Fruit fly (Drosophila melanogaster): ENCODE data around the gene CG7126.

CG7126 gene

dm6 chr3R:18297444-18298297 lies 5.0 kb downstream of the CG7126 start (continued):
- TF ChIP-seq hkb (optimal IDR thresholded peaks at IDR 0.05) (no peak), hkb (GFP tag; IDR thresholded peaks at IDR 0.05) (0 out of 2 replicates have a peak, but pooled peaks have one; percentile 7), btn (GFP tag; optimal IDR thresholded peaks at IDR 0.05) (no peak), CG12299 (tag; optimal IDR thresholded peaks at IDR 0.05) (no peak), CG31388 (GFP tag; optimal IDR thresholded peaks at IDR 0.05) (no peak), CG4282 (GFP tag; optimal IDR thresholded peaks at IDR 0.05) (no peak), CG18262 (tag; optimal IDR thresholded peaks at IDR 0.05) (peak; percentile 22), CG17361 (GFP tag; IDR thresholded peaks at IDR 0.05) (0 out of 3 replicates have a peak, but pooled peaks have one; percentile 16), Hr78 (GFP tag; optimal IDR thresholded peaks at IDR 0.05) (no peak), ATbp (GFP tag; optimal IDR thresholded peaks at IDR 0.05) (peak; percentile 13), CG4360 (GFP tag; IDR thresholded peaks at IDR 0.05) (0 out of 2 replicates have a peak, but pooled peaks have one; percentile 17), fd64A (GFP tag; optimal IDR thresholded peaks at IDR 0.05) (no peak), Tbp (GFP tag; optimal IDR thresholded peaks at IDR 0.05) (no peak), Med (GFP tag) (peak; percentile 70), CG31365 (tag; optimal IDR thresholded peaks at IDR 0.05) (no peak), vvl (GFP tag; IDR thresholded peaks at IDR 0.05) (peak; percentile 39; the same call in 1 of the 2 replicates), prd (optimal IDR thresholded peaks at IDR 0.05) (no peak), prd (GFP tag; IDR thresholded peaks at IDR 0.05) (peak; percentile 40; the same call in 1 of the 3 replicates), Ets65A (GFP tag) (peak; percentile 62), twi (tag; optimal IDR thresholded peaks at IDR 0.05) (peak; percentile 75), chinmo (GFP tag; IDR thresholded peaks at IDR 0.05; ENCODE audit: partially characterized antibody) (0 out of 4 replicates have a peak, but pooled peaks have one; percentile 5), ERR (GFP tag; optimal IDR thresholded peaks at IDR 0.05) (no peak), CG11695 (GFP tag; IDR thresholded peaks at IDR 0.05) (0 out of 3 replicates have a peak, but pooled peaks have one; percentile 12), eve (GFP tag; optimal IDR thresholded peaks at IDR 0.05) (peak in 1 of 2 experiments; percentile 23), gsb (GFP tag; IDR thresholded peaks at IDR 0.05) (0 out of 2 replicates have a peak, but pooled peaks have one; percentile 11), CG10979 (tag; optimal IDR thresholded peaks at IDR 0.05) (peak; percentile 4), Sox102F (GFP tag; optimal IDR thresholded peaks at IDR 0.05) (peak; percentile 20), Fer3 (tag; optimal IDR thresholded peaks at IDR 0.05) (no peak), CG6854 (GFP tag; optimal IDR thresholded peaks at IDR 0.05) (no peak), lab (GFP tag; optimal IDR thresholded peaks at IDR 0.05) (peak; percentile 37), CG8924 (tag; optimal IDR thresholded peaks at IDR 0.05) (peak; percentile 12), unpg (GFP tag; optimal IDR thresholded peaks at IDR 0.05) (peak; percentile 22), zf30C (GFP tag; optimal IDR thresholded peaks at IDR 0.05) (peak; percentile 61), zfh1 (GFP tag; IDR thresholded peaks at IDR 0.05) (peak; percentile 25; the same call in 1 of the 3 replicates), tgo (GFP tag; IDR thresholded peaks at IDR 0.05) (no peak), CG11398 (GFP tag; optimal IDR thresholded peaks at IDR 0.05) (peak; percentile 7), chm (GFP tag; IDR thresholded peaks at IDR 0.05) (no peak), Doc3 (GFP tag; IDR thresholded peaks at IDR 0.05; ENCODE audit: partially characterized antibody) (no peak), bsh (GFP tag; optimal IDR thresholded peaks at IDR 0.05) (peak in 1 of 2 experiments; percentile 51), pho (GFP tag; optimal IDR thresholded peaks at IDR 0.05) (peak; percentile 10), chif (GFP tag; optimal IDR thresholded peaks at IDR 0.05) (peak in 1 of 2 experiments; percentile 3), jing (GFP tag; optimal IDR thresholded peaks at IDR 0.05) (no peak), CG2712 (tag; optimal IDR thresholded peaks at IDR 0.05) (peak; percentile 29), usp (GFP tag; optimal IDR thresholded peaks at IDR 0.05) (no peak), CG31441 (GFP tag; IDR thresholded peaks at IDR 0.05) (0 out of 2 replicates have a peak, but pooled peaks have one; percentile 29), Blimp-1 (GFP tag; optimal IDR thresholded peaks at IDR 0.05) (peak; percentile 67), pum (GFP tag; optimal IDR thresholded peaks at IDR 0.05) (no peak), PHDP (tag; optimal IDR thresholded peaks at IDR 0.05) (no peak)
